Worm (Caenorhabditis elegans): ENCODE results near the gene C03B1.10.

Gene C03B1.10

ce11 chrX:6357772-6358171, at the start of gene C03B1.10:
C03B1.10 (minus strand) TSS chrX:6357872.
- TF ChIP-seq unc-120 (tag; optimal IDR thresholded peaks at IDR 0.05; ENCODE audit: poor library complexity, severe bottlenecking) = no peak
- no peak for TF ChIP-seq lin-32 (GFP tag; optimal IDR thresholded peaks at IDR 0.05)
- no peak for TF ChIP-seq drap-1 (GFP tag; optimal IDR thresholded peaks at IDR 0.05)
- no peak for TF ChIP-seq ham-2 (GFP tag; optimal IDR thresholded peaks at IDR 0.05)
- TF ChIP-seq pha-4 (tag; optimal IDR thresholded peaks at IDR 0.05) = no peak
- TF ChIP-seq cnd-1 (tag; optimal IDR thresholded peaks at IDR 0.05) = no peak
- no peak for TF ChIP-seq sem-2 (GFP tag; optimal IDR thresholded peaks at IDR 0.05)
- TF ChIP-seq tbx-8 (GFP tag; optimal IDR thresholded peaks at IDR 0.05) = no peak
- no peak for TF ChIP-seq unc-62 (GFP tag; optimal IDR thresholded peaks at IDR 0.05)
- TF ChIP-seq nhr-76 (tag; optimal IDR thresholded peaks at IDR 0.05) = no peak
- TF ChIP-seq ztf-11 (tag; optimal IDR thresholded peaks at IDR 0.05) = no peak
- no peak for TF ChIP-seq M03D4.4 (tag; optimal IDR thresholded peaks at IDR 0.05)
- TF ChIP-seq lin-13 (tag; optimal IDR thresholded peaks at IDR 0.05) = no peak
- no peak for TF ChIP-seq ceh-39 (tag; optimal IDR thresholded peaks at IDR 0.05)
- no peak for TF ChIP-seq ces-1 (GFP tag; optimal IDR thresholded peaks at IDR 0.05)
- TF ChIP-seq nhr-12 (tag; optimal IDR thresholded peaks at IDR 0.05) = no peak
- no peak for TF ChIP-seq lsy-2 (tag; optimal IDR thresholded peaks at IDR 0.05)
- TF ChIP-seq elt-1 (tag; optimal IDR thresholded peaks at IDR 0.05; ENCODE audit: borderline replicate concordance, insufficient read depth) = no peak
- no peak for TF ChIP-seq mab-5 (tag; optimal IDR thresholded peaks at IDR 0.05)
- no peak for TF ChIP-seq blmp-1 (tag; optimal IDR thresholded peaks at IDR 0.05)

- TF ChIP-seq nhr-2 (tag; optimal IDR thresholded peaks at IDR 0.05) (no peak), drap-1 (GFP tag; optimal IDR thresholded peaks at IDR 0.05) (no peak), nhr-28 (tag; optimal IDR thresholded peaks at IDR 0.05) (no peak), elt-3 (tag; optimal IDR thresholded peaks at IDR 0.05) (no peak), lin-32 (GFP tag; optimal IDR thresholded peaks at IDR 0.05) (no peak), unc-39 (tag; optimal IDR thresholded peaks at IDR 0.05) (no peak), ham-2 (GFP tag; optimal IDR thresholded peaks at IDR 0.05) (no peak), mep-1 (tag; optimal IDR thresholded peaks at IDR 0.05) (no peak)
Observed at ce11 chrX:6405905-6406304, 48.2 kb upstream of the C03B1.10 start.

- no peak for TF ChIP-seq flh-1 (GFP tag; optimal IDR thresholded peaks at IDR 0.05)
- no peak for TF ChIP-seq lsy-2 (tag; optimal IDR thresholded peaks at IDR 0.05)
- TF ChIP-seq drap-1 (GFP tag; optimal IDR thresholded peaks at IDR 0.05) = no peak
- TF ChIP-seq blmp-1 (tag; optimal IDR thresholded peaks at IDR 0.05) = no peak
- TF ChIP-seq ceh-83 (GFP tag; optimal IDR thresholded peaks at IDR 0.05) = no peak
- TF ChIP-seq ham-2 (GFP tag; optimal IDR thresholded peaks at IDR 0.05) = no peak
- no peak for TF ChIP-seq unc-120 (tag; optimal IDR thresholded peaks at IDR 0.05; ENCODE audit: poor library complexity, severe bottlenecking)
- TF ChIP-seq pha-4 (tag; optimal IDR thresholded peaks at IDR 0.05) = no peak
- TF ChIP-seq nhr-28 (tag; optimal IDR thresholded peaks at IDR 0.05) = no peak
Observed at ce11 chrX:6403122-6403521, 45.5 kb upstream of the C03B1.10 start, which contains the start of gene glt-4. glt-4 (plus strand) TSS chrX:6403422.

- TF ChIP-seq flh-1 (GFP tag; optimal IDR thresholded peaks at IDR 0.05) (no peak), lin-13 (tag; optimal IDR thresholded peaks at IDR 0.05) (no peak), unc-62 (GFP tag; optimal IDR thresholded peaks at IDR 0.05) (peak; percentile 61), elt-3 (tag; optimal IDR thresholded peaks at IDR 0.05) (no peak), nhr-2 (tag; optimal IDR thresholded peaks at IDR 0.05) (no peak), hlh-1 (tag; optimal IDR thresholded peaks at IDR 0.05) (peak; percentile 79), ham-2 (GFP tag; optimal IDR thresholded peaks at IDR 0.05) (no peak), elt-1 (tag; optimal IDR thresholded peaks at IDR 0.05; ENCODE audit: borderline replicate concordance, insufficient read depth) (no peak), snpc-4 (tag; optimal IDR thresholded peaks at IDR 0.05) (no peak), nhr-237 (tag; optimal IDR thresholded peaks at IDR 0.05) (no peak), unc-120 (tag; optimal IDR thresholded peaks at IDR 0.05; ENCODE audit: poor library complexity, severe bottlenecking) (peak; percentile 44), sem-2 (GFP tag; optimal IDR thresholded peaks at IDR 0.05) (no peak), ceh-39 (tag; optimal IDR thresholded peaks at IDR 0.05) (no peak), mls-2 (tag; optimal IDR thresholded peaks at IDR 0.05) (no peak)
Observed at ce11 chrX:6399450-6399849, 41.8 kb upstream of the C03B1.10 start.

ce11 chrX:6391491-6391890, 33.8 kb upstream of the C03B1.10 start, which contains the start of gene igcm-2:
igcm-2 (minus strand) TSS chrX:6391591.
- TF ChIP-seq lin-32 (GFP tag; optimal IDR thresholded peaks at IDR 0.05) (no peak), ceh-43 (GFP tag; optimal IDR thresholded peaks at IDR 0.05) (no peak), sptf-1 (tag; optimal IDR thresholded peaks at IDR 0.05) (no peak), drap-1 (GFP tag; optimal IDR thresholded peaks at IDR 0.05) (no peak), nhr-28 (tag; optimal IDR thresholded peaks at IDR 0.05) (no peak), nhr-12 (tag; optimal IDR thresholded peaks at IDR 0.05) (no peak)
